Fruit fly (Drosophila melanogaster) whole organism: ENCODE results near the gene CG13041.

Experiments
- CG8478 ChIP-seq: fragments of >200 bp; optimal IDR thresholded peaks from 2 replicates; lab custom pipeline; 2018; ENCODE audit warnings: inconsistent platforms
- Dll ChIP-seq: fragments of >200 bp; optimal IDR thresholded peaks from 2 replicates; lab custom pipeline; 2017
- psq ChIP-seq: fragments of >200 bp; optimal IDR thresholded peaks from 2 replicates; lab custom pipeline; 2017

DNA sequence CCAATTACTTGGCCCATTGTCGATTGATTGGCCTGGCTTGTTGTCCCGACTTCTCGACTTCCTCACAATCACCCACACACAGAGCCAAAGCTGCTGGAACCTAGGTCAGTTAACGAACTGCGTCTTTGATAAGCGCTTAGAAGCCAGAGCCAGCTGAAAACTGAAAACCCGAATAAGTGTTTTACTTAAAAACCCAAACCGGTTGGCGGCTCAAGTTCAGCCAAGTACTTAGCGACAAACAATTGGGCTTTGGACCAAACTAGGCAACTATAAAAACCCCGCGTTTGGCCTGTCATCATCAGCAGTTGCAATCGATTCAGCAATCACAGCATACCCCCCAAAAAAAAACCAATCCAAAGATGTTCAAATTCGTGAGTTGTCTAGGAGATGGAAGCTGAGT lies 4.0 kb upstream of the CG13041 start, which contains the start of gene CG13059:
- no peak for TF ChIP-seq CG8478
- TF ChIP-seq Dll (lab: Kevin White, UChicago): no peak
- TF ChIP-seq psq (lab: Kevin White, UChicago): no peak
